Fruit fly (Drosophila melanogaster) whole organism, embryonic: Measurements from ENCODE around the gene na.

Source experiments
- CG10431 ChIP-seq: fragments of 200-800 bp; sonication (Bioruptor generic); optimal IDR thresholded peaks from 3 replicates; lab custom pipeline; 2018; ENCODE audit warnings: missing biosample characterization, mild to moderate bottlenecking, missing genetic modification characterization
- CG10543 ChIP-seq: fragments of 200-800 bp; sonication (Bioruptor generic); optimal IDR thresholded peaks from 3 replicates; lab custom pipeline; 2017; ENCODE audit warnings: missing biosample characterization, mild to moderate bottlenecking, missing genetic modification characterization, moderate library complexity
- CG15479 ChIP-seq: fragments of 200-800 bp; sonication (Bioruptor generic); optimal IDR thresholded peaks from 3 replicates; lab custom pipeline; 2019; ENCODE audit warnings: missing biosample characterization, mild to moderate bottlenecking, missing genetic modification characterization, moderate library complexity
- CG18764 ChIP-seq: fragments of 200-800 bp; sonication (Bioruptor generic); optimal IDR thresholded peaks from 3 replicates; lab custom pipeline; 2016; ENCODE audit warnings: missing biosample characterization, missing genetic modification characterization
- CG3065 ChIP-seq: fragments of 200-800 bp; sonication (Bioruptor generic); optimal IDR thresholded peaks from 2 replicates; lab custom pipeline; 2016; ENCODE audit warnings: missing biosample characterization, missing genetic modification characterization
- CG32767 ChIP-seq: fragments of 200-800 bp; sonication (Bioruptor generic); IDR thresholded peaks from 2 replicates; pipeline ENCODE4 v1.3.6; 2022; ENCODE audit warnings: missing biosample characterization, missing genetic modification characterization
- CG3281 ChIP-seq: fragments of 200-800 bp; sonication (Bioruptor generic); optimal IDR thresholded peaks from 3 replicates; lab custom pipeline; 2017; ENCODE audit warnings: missing biosample characterization, mild to moderate bottlenecking, missing genetic modification characterization
- CG3847 ChIP-seq: fragments of 200-800 bp; sonication (Bioruptor generic); IDR thresholded peaks from 2 replicates; pipeline ENCODE4 v1.3.6; 2022; ENCODE audit warnings: missing biosample characterization, missing genetic modification characterization
- CG4404 ChIP-seq: fragments of 200-800 bp; sonication (Bioruptor generic); IDR thresholded peaks from 2 replicates; pipeline ENCODE4 v1.3.6; 2022; ENCODE audit warnings: missing biosample characterization, missing genetic modification characterization
- CG4730 ChIP-seq: fragments of 200-800 bp; sonication (Bioruptor generic); IDR thresholded peaks from 2 replicates; pipeline ENCODE4 v1.3.6; 2022; ENCODE audit warnings: missing biosample characterization, missing genetic modification characterization
- CG6683 ChIP-seq: fragments of 200-800 bp; sonication (Bioruptor generic); optimal IDR thresholded peaks from 2 replicates; lab custom pipeline; 2017; ENCODE audit warnings: missing biosample characterization, mild to moderate bottlenecking, missing genetic modification characterization, missing genetic modification reagents
- CG9437 ChIP-seq: fragments of 200-800 bp; sonication (Bioruptor generic); optimal IDR thresholded peaks from 2 replicates; lab custom pipeline; 2018; ENCODE audit warnings: missing biosample characterization, mild to moderate bottlenecking, missing genetic modification characterization
- Deaf1 ChIP-seq: fragments of 200-800 bp; optimal IDR thresholded peaks from 3 replicates; lab custom pipeline; 2019; ENCODE audit warnings: missing biosample characterization, mild to moderate bottlenecking, missing genetic modification characterization, moderate library complexity
- MBD-R2 ChIP-seq: fragments of 200-800 bp; sonication (Bioruptor generic); IDR thresholded peaks from 2 replicates; pipeline ENCODE4 v1.3.6; 2022; ENCODE audit warnings: missing biosample characterization, missing genetic modification characterization
- Myb ChIP-seq: fragments of 200-800 bp; sonication (Bioruptor generic); optimal IDR thresholded peaks from 2 replicates; lab custom pipeline; 2016; ENCODE audit warnings: missing biosample characterization, missing genetic modification characterization
- btn ChIP-seq: fragments of 200-800 bp; sonication (Bioruptor generic); optimal IDR thresholded peaks from 2 replicates; lab custom pipeline; 2016; ENCODE audit warnings: missing biosample characterization, missing genetic modification characterization
- cas ChIP-seq: fragments of 200-800 bp; sonication (Bioruptor generic); IDR thresholded peaks from 2 replicates; pipeline ENCODE4 v1.3.6; 2022; ENCODE audit warnings: missing biosample characterization, missing genetic modification characterization
- cato ChIP-seq: fragments of 200-800 bp; sonication (Bioruptor generic); optimal IDR thresholded peaks from 2 replicates; lab custom pipeline; 2016; ENCODE audit warnings: missing biosample characterization, missing genetic modification characterization, borderline replicate concordance
- cg ChIP-seq: fragments of 200-800 bp; sonication (Bioruptor generic); optimal IDR thresholded peaks from 3 replicates; lab custom pipeline; 2019; ENCODE audit warnings: missing biosample characterization, mild to moderate bottlenecking, missing genetic modification characterization, moderate library complexity
- chinmo ChIP-seq: fragments of 200-800 bp; sonication (Bioruptor generic); IDR thresholded peaks from 4 replicates; pipeline ENCODE4 v1.3.6; 2022; ENCODE audit warnings: missing biosample characterization, missing genetic modification characterization; ENCODE audit not compliant: partially characterized antibody
- ci ChIP-seq: fragments of 200-800 bp; sonication (Bioruptor generic); IDR thresholded peaks from 3 replicates; pipeline ENCODE4 v1.3.6; 2022; ENCODE audit warnings: missing biosample characterization, missing genetic modification characterization
- crol ChIP-seq: fragments of 200-800 bp; sonication (Bioruptor generic); IDR thresholded peaks from 2 replicates; pipeline ENCODE4 v1.3.6; 2022; ENCODE audit warnings: missing biosample characterization, missing genetic modification characterization
- da ChIP-seq: fragments of 200-800 bp; sonication (Bioruptor generic); optimal IDR thresholded peaks from 2 replicates; lab custom pipeline; 2016; ENCODE audit warnings: missing biosample characterization, missing genetic modification characterization
- dmrt11E ChIP-seq: fragments of 200-800 bp; sonication (Bioruptor generic); optimal IDR thresholded peaks from 3 replicates; lab custom pipeline; 2018; ENCODE audit warnings: missing biosample characterization, mild to moderate bottlenecking, missing genetic modification characterization, moderate library complexity
- fd3F ChIP-seq: fragments of 200-800 bp; sonication (Bioruptor generic); optimal IDR thresholded peaks from 2 replicates; lab custom pipeline; 2018; ENCODE audit warnings: missing biosample characterization, mild to moderate bottlenecking, missing genetic modification characterization, moderate library complexity
- gcm ChIP-seq: fragments of 200-800 bp; sonication (Bioruptor generic); optimal IDR thresholded peaks from 2 replicates; lab custom pipeline; 2019; ENCODE audit warnings: missing biosample characterization, mild to moderate bottlenecking, missing genetic modification characterization, moderate library complexity
- gsb ChIP-seq: fragments of 200-800 bp; sonication (Bioruptor generic); IDR thresholded peaks from 2 replicates; pipeline ENCODE4 v1.3.6; 2022; ENCODE audit warnings: missing biosample characterization, missing genetic modification characterization
- ham ChIP-seq: fragments of 200-800 bp; sonication (Bioruptor generic); IDR thresholded peaks from 2 replicates; pipeline ENCODE4 v1.3.6; 2022; ENCODE audit warnings: missing biosample characterization, missing genetic modification characterization
- ken ChIP-seq: fragments of 200-800 bp; sonication (Bioruptor generic); IDR thresholded peaks from 3 replicates; pipeline ENCODE4 v1.3.6; 2022; ENCODE audit warnings: missing biosample characterization, missing genetic modification characterization
- lmd ChIP-seq: fragments of 200-800 bp; sonication (Bioruptor generic); IDR thresholded peaks from 2 replicates; pipeline ENCODE4 v1.3.6; 2022; ENCODE audit warnings: missing biosample characterization, missing genetic modification characterization
- mirr ChIP-seq: fragments of 200-800 bp; sonication (Bioruptor generic); optimal IDR thresholded peaks from 3 replicates; lab custom pipeline; 2018; ENCODE audit warnings: missing biosample characterization, mild to moderate bottlenecking, missing genetic modification characterization
- nau ChIP-seq: fragments of 200-800 bp; sonication (Bioruptor generic); optimal IDR thresholded peaks from 3 replicates; lab custom pipeline; 2017; ENCODE audit warnings: missing biosample characterization, mild to moderate bottlenecking, missing genetic modification characterization, missing genetic modification reagents
- nerfin-1 ChIP-seq: fragments of 200-800 bp; sonication (Bioruptor generic); optimal IDR thresholded peaks from 3 replicates; lab custom pipeline; 2019; ENCODE audit warnings: missing biosample characterization, mild to moderate bottlenecking, missing genetic modification characterization, moderate library complexity
- nom ChIP-seq: fragments of 200-800 bp; sonication (Bioruptor generic); optimal IDR thresholded peaks from 2 replicates; lab custom pipeline; 2017; ENCODE audit warnings: missing biosample characterization, missing genetic modification characterization, mild to moderate bottlenecking, moderate library complexity, missing genetic modification reagents
- pros ChIP-seq: fragments of 200-800 bp; sonication (Bioruptor generic); optimal IDR thresholded peaks from 3 replicates; lab custom pipeline; 2019; ENCODE audit warnings: missing biosample characterization, mild to moderate bottlenecking, missing genetic modification characterization, moderate library complexity
- run ChIP-seq: fragments of 200-800 bp; sonication (Bioruptor generic); optimal IDR thresholded peaks from 3 replicates; lab custom pipeline; 2018; ENCODE audit warnings: missing biosample characterization, mild to moderate bottlenecking, missing genetic modification characterization
- seq ChIP-seq: fragments of 200-800 bp; sonication (Bioruptor generic); IDR thresholded peaks from 2 replicates; pipeline ENCODE4 v1.3.6; 2022; ENCODE audit warnings: missing biosample characterization, missing genetic modification characterization
- sisA ChIP-seq: fragments of 200-800 bp; sonication (Bioruptor generic); IDR thresholded peaks from 2 replicates; pipeline ENCODE4 v1.3.6; 2022; ENCODE audit warnings: missing biosample characterization, missing genetic modification characterization
- tna ChIP-seq: fragments of 200-800 bp; sonication (Bioruptor generic); IDR thresholded peaks from 2 replicates; pipeline ENCODE4 v1.3.6; 2022; ENCODE audit warnings: missing biosample characterization, missing genetic modification characterization; ENCODE audit not compliant: partially characterized antibody

The na gene

DNA sequence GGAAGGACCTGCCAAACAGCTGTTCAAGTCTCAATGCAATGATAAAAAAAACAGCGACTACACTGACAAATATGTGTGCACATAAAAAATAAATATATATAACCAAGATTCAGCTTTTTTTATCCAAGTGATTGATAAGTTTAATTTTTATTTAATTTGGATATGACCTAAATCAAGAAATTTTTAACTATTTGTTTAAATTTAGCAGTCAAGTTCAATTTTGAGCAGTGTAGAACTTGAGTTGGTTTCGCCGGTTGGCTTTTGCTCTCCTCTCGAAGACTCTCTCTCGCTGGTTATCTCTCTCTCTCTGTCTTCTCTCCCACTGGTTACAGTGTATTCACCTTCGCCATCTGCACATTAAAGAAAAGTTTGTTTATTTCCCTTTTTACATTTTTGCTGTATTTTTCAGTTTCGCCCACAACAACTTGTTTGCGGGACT is 48.1 kb upstream of the na start (continued):
- TF ChIP-seq cato (GFP tag; lab: Kevin White, UChicago) (peak; percentile 55), cas (GFP tag; lab: Robert Waterston, UW) (peak; percentile 52; the same call in 1 of the 2 replicates)

DNA sequence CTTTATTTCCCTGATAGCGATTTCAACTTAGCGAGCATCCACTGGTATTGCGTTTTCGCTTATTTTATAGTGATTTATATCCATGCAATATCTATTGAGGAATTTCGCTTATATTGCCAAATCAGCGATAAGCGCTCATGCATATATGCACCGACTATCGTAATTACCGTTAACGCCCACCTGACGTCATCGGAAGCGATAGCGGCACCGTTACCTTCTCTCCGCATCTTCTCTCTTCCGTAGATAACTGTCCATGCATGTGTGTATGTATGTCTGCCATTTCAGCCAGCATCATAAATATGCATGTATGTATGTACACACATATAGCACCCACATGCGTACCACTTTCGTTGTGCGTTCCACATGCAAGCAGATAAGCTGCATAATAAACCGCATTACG is 45.0 kb upstream of the na start:
- TF ChIP-seq run (no peak), tna (GFP tag; lab: Robert Waterston, UW) (no peak; the same call in 1 of the 2 replicates), CG15479 (peak; percentile 88), CG10543 (GFP tag; lab: Kevin White, UChicago) (no peak), CG4730 (GFP tag; lab: Robert Waterston, UW) (no peak), mirr (GFP tag; lab: Kevin White, UChicago) (no peak), lmd (no peak), Myb (GFP tag; lab: Kevin White, UChicago) (no peak), gsb (no peak), gcm (peak; percentile 25), ham (GFP tag; lab: Robert Waterston, UW) (no peak), dmrt11E (tag; lab: Kevin White, UChicago) (no peak), seq (no peak), CG4404 (GFP tag; lab: Robert Waterston, UW) (no peak), cg (GFP tag; lab: Kevin White, UChicago) (peak; percentile 12), sisA (GFP tag; lab: Robert Waterston, UW) (no peak), ken (no peak), CG3065 (GFP tag; lab: Kevin White, UChicago) (no peak), MBD-R2 (GFP tag; lab: Robert Waterston, UW) (no peak), CG32767 (GFP tag; lab: Robert Waterston, UW) (no peak), fd3F (no peak), nau (no peak), btn (no peak), CG6683 (GFP tag; lab: Kevin White, UChicago) (no peak), pros (GFP tag; lab: Kevin White, UChicago) (peak; percentile 39), crol (GFP tag; lab: Robert Waterston, UW) (no peak), CG3847 (GFP tag; lab: Robert Waterston, UW) (no peak), CG10431 (no peak), CG9437 (GFP tag; lab: Kevin White, UChicago) (no peak), da (GFP tag; lab: Kevin White, UChicago) (no peak)

DNA sequence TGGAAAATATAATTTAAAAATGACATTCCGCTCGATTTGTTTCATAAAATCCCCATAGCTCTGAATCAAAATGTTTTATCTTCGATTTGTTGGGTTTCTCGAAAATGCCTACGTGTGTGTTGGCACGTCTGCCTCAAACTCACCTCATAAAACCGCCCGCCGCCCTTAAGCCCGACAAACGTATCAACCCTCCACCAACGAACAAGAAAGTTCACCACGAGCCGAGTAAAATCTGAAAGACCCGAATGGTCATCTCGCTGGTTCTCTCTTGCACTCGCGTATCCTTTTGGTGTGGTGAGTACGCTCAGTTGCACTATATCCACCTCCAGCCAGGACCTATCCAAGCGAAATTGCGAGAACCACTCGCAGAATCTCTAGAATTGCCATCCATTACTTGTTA is 44.2 kb upstream of the na start:
- TF ChIP-seq CG3281 (no peak), ci (GFP tag; lab: Robert Waterston, UW) (0 out of 3 replicates have a peak, but pooled peaks have one; percentile 25), chinmo (GFP tag; lab: Robert Waterston, UW) (0 out of 4 replicates have a peak, but pooled peaks have one; percentile 37), CG18764 (GFP tag; lab: Kevin White, UChicago) (no peak), pros (GFP tag; lab: Kevin White, UChicago) (no peak), nerfin-1 (tag; lab: Kevin White, UChicago) (peak; percentile 77), crol (GFP tag; lab: Robert Waterston, UW) (peak; percentile 94), nom (peak; percentile 38), Deaf1 (tag; lab: Kevin White, UChicago) (peak; percentile 91)
